Worm (Caenorhabditis elegans) whole organism, early embryonic: Measurements from ENCODE around the gene mam-2.

Source experiments
- F13C5.2 ChIP-seq: sonication (generic microtip); optimal IDR thresholded peaks from 2 replicates; lab custom pipeline; 2017; ENCODE audit warnings: mild to moderate bottlenecking, missing genetic modification characterization, inconsistent platforms, missing compliant biosample characterization
- aly-1 ChIP-seq: sonication (generic microtip); optimal IDR thresholded peaks from 2 replicates; lab custom pipeline; 2016; ENCODE audit warnings: missing genetic modification characterization, missing compliant biosample characterization
- ama-1 ChIP-seq: fragments of 150-350 bp; optimal IDR thresholded peaks from 2 replicates; lab custom pipeline; 2014
- ceh-13 ChIP-seq: fragments of 200-800 bp; sonication (Bioruptor generic); optimal IDR thresholded peaks from 2 replicates; lab custom pipeline; 2018; ENCODE audit warnings: mild to moderate bottlenecking, missing genetic modification characterization, missing compliant biosample characterization
- ceh-36 ChIP-seq: sonication (generic microtip); optimal IDR thresholded peaks from 2 replicates; lab custom pipeline; 2016; ENCODE audit warnings: missing genetic modification characterization, inconsistent platforms, missing compliant biosample characterization
- flt-1 ChIP-seq: fragments of 200-800 bp; sonication (Bioruptor generic); IDR thresholded peaks from 2 replicates; pipeline ENCODE4 v1.3.6; 2022; ENCODE audit warnings: missing genetic modification characterization, missing compliant biosample characterization
- hmbx-1 ChIP-seq: sonication (generic microtip); optimal IDR thresholded peaks from 2 replicates; lab custom pipeline; 2016; ENCODE audit warnings: mild to moderate bottlenecking, missing genetic modification characterization, missing compliant biosample characterization
- hmg-4 ChIP-seq: fragments of 200-800 bp; sonication (Bioruptor generic); optimal IDR thresholded peaks from 2 replicates; lab custom pipeline; 2018; ENCODE audit warnings: mild to moderate bottlenecking, missing genetic modification characterization, missing compliant biosample characterization
- pes-1 ChIP-seq: fragments of 200-800 bp; sonication (Bioruptor generic); IDR thresholded peaks from 2 replicates; pipeline ENCODE4 v1.3.6; 2022; ENCODE audit warnings: missing genetic modification reagents, missing genetic modification characterization, missing compliant biosample characterization
- sea-1 ChIP-seq: fragments of 200-800 bp; sonication (Bioruptor generic); conservative IDR thresholded peaks from 2 replicates; pipeline ENCODE4 v1.3.6; 2022; ENCODE audit warnings: missing genetic modification characterization, missing compliant biosample characterization
- tbx-11 ChIP-seq: fragments of 200-800 bp; sonication (Bioruptor generic); IDR thresholded peaks from 2 replicates; pipeline ENCODE4 v1.3.6; 2022; ENCODE audit warnings: missing genetic modification characterization, missing compliant biosample characterization
- tra-4 ChIP-seq: sonication (generic microtip); optimal IDR thresholded peaks from 2 replicates; lab custom pipeline; 2017; ENCODE audit warnings: missing genetic modification characterization, missing compliant biosample characterization

ce11 chrIV:10009536-10009935 lies 26.5 kb downstream of the mam-2 start, which contains the start of gene magu-4:
- TF ChIP-seq ceh-36 (no peak), aly-1 (tag; lab: Kevin White, UChicago) (no peak), ama-1 (lab: Kevin White, UChicago) (no peak), F13C5.2 (tag; lab: Kevin White, UChicago) (no peak), sea-1 (GFP tag; lab: Robert Waterston, UW) (no peak), tra-4 (tag; lab: Kevin White, UChicago) (no peak), pes-1 (no peak), tbx-11 (no peak), hmg-4 (GFP tag; lab: Kevin White, UChicago) (no peak), ceh-13 (GFP tag; lab: Kevin White, UChicago) (no peak), hmbx-1 (tag; lab: Kevin White, UChicago) (no peak), flt-1 (no peak)
